5 worm cellular contexts compared by ENCODE assay signal in the genomic region with DNA sequence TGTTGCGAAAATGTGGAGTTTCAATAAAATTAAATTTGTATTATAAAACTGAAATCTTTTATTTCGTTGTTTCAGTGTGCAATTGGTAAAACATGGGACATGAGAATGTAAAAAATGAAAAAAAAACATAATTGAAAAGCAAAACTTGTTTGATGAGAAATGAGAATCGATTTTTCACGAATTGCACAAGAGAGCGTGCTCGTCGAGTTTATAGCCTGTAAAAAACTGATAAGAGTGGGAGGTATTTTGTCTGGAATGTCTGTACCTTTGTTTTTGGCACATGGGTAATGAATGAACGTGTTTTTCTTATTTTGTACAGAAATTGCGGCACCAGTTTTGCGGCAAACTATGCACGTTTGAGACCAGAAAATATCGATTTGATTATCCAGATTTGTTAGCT.
A peak's percentile ranks its signal among the peaks of the same experiment; 100 is the strongest.
TF ChIP-seq lines count a peak whose summit lies in the region.

No protein-coding gene starts in this region.

TF ChIP-seq in whole organism, L1 larva, 84 proteins besides CTCF, POLR2A, EP300 and RAD21:
- TF ChIP-seq zip-4 (GFP tag; optimal IDR thresholded peaks at IDR 0.05; lab: Kevin White, UChicago) (no peak), pqm-1 (tag; optimal IDR thresholded peaks at IDR 0.05; lab: Kevin White, UChicago) (peak; percentile 48), ceh-82 (tag; optimal IDR thresholded peaks at IDR 0.05; lab: Kevin White, UChicago) (no peak)

TF ChIP-seq in whole organism, L2 larva, 48 proteins besides CTCF, POLR2A, EP300 and RAD21:
- TF ChIP-seq lsy-2 (tag; optimal IDR thresholded peaks at IDR 0.05; lab: Kevin White, UChicago) (no peak), fos-1 (tag; optimal IDR thresholded peaks at IDR 0.05; lab: Kevin White, UChicago) (peak; percentile 12), ztf-11 (tag; optimal IDR thresholded peaks at IDR 0.05; lab: Kevin White, UChicago) (no peak), aly-2 (tag; optimal IDR thresholded peaks at IDR 0.05; lab: Kevin White, UChicago) (no peak), peb-1 (tag; optimal IDR thresholded peaks at IDR 0.05; lab: Kevin White, UChicago) (no peak), mdl-1 (tag; optimal IDR thresholded peaks at IDR 0.05; lab: Kevin White, UChicago) (no peak), nhr-11 (tag; optimal IDR thresholded peaks at IDR 0.05; lab: Kevin White, UChicago) (no peak), lin-11 (tag; optimal IDR thresholded peaks at IDR 0.05; lab: Kevin White, UChicago) (no peak)

TF ChIP-seq in whole organism, L3 larva, 47 proteins besides CTCF, POLR2A, EP300 and RAD21:
- peak; percentile 99 for TF ChIP-seq pqm-1 (tag; optimal IDR thresholded peaks at IDR 0.05; lab: Kevin White, UChicago)
- TF ChIP-seq elt-2 (tag; optimal IDR thresholded peaks at IDR 0.05; lab: Kevin White, UChicago) = peak; percentile 56
- TF ChIP-seq R02D3.7 (tag; optimal IDR thresholded peaks at IDR 0.05; lab: Kevin White, UChicago) = no peak
- TF ChIP-seq mml-1 (tag; optimal IDR thresholded peaks at IDR 0.05; lab: Kevin White, UChicago) = no peak

TF ChIP-seq in whole organism, L4 larva, 104 proteins besides CTCF, POLR2A, EP300 and RAD21:
- no peak for TF ChIP-seq nhr-41 (GFP tag; IDR thresholded peaks at IDR 0.05; lab: Robert Waterston, UW)
- TF ChIP-seq pqm-1 (tag; optimal IDR thresholded peaks at IDR 0.05; lab: Kevin White, UChicago) = peak; percentile 26
- TF ChIP-seq hlh-30 (tag; optimal IDR thresholded peaks at IDR 0.05; lab: Kevin White, UChicago; ENCODE audit: insufficient read depth) = peak; percentile 22
- TF ChIP-seq hmg-1.1 (GFP tag; IDR thresholded peaks at IDR 0.05; lab: Robert Waterston, UW) = no peak
- TF ChIP-seq ZK337.2 (GFP tag; IDR thresholded peaks at IDR 0.05; lab: Robert Waterston, UW) = no peak
- TF ChIP-seq nhr-28 (tag; optimal IDR thresholded peaks at IDR 0.05; lab: Kevin White, UChicago) = peak; percentile 26
- 0 out of 2 replicates have a peak, but pooled peaks have one; percentile 9 for TF ChIP-seq dmd-6 (GFP tag; IDR thresholded peaks at IDR 0.05; lab: Robert Waterston, UW)
- TF ChIP-seq T26A8.4 (GFP tag; IDR thresholded peaks at IDR 0.05; lab: Robert Waterston, UW) = no peak
- TF ChIP-seq mdl-1 (tag; optimal IDR thresholded peaks at IDR 0.05; lab: Kevin White, UChicago) = peak in 1 of 2 experiments; percentile 7
- no peak for TF ChIP-seq daf-16 (GFP tag; optimal IDR thresholded peaks at IDR 0.05; lab: Kevin White, UChicago)
- peak; percentile 47 for TF ChIP-seq daf-16 (tag; optimal IDR thresholded peaks at IDR 0.05; lab: Kevin White, UChicago)
TF ChIP-seq in whole organism, L4 larva: peak in this region for 6.

TF ChIP-seq in whole organism, young adult, 124 proteins besides CTCF, POLR2A, EP300 and RAD21:
- TF ChIP-seq hrde-1 (tag; optimal IDR thresholded peaks at IDR 0.05; lab: Kevin White, UChicago; ENCODE audit: borderline replicate concordance) (no peak), ztf-3 (GFP tag; optimal IDR thresholded peaks at IDR 0.05; lab: Kevin White, UChicago) (no peak), nhr-80 (tag; optimal IDR thresholded peaks at IDR 0.05; lab: Kevin White, UChicago) (peak; percentile 40)
